Fruit fly (Drosophila melanogaster) whole organism, embryonic: ENCODE data around the gene CG14995.

Source experiments
- CG1024 ChIP-seq: fragments of 200-800 bp; sonication (Bioruptor generic); IDR thresholded peaks from 2 replicates; pipeline ENCODE4 v1.3.6; 2022; ENCODE audit warnings: missing biosample characterization, missing genetic modification characterization
- CG10267 ChIP-seq: fragments of 200-800 bp; sonication (Bioruptor generic); optimal IDR thresholded peaks from 2 replicates; lab custom pipeline; 2018; ENCODE audit warnings: missing biosample characterization, mild to moderate bottlenecking, missing genetic modification characterization, moderate library complexity
- CG11085 ChIP-seq: fragments of 200-800 bp; sonication (Bioruptor generic); IDR thresholded peaks from 2 replicates; pipeline ENCODE4 v1.3.6; 2022; ENCODE audit warnings: missing biosample characterization, missing genetic modification characterization
- CG11456 ChIP-seq: fragments of 200-800 bp; sonication (Bioruptor generic); IDR thresholded peaks from 3 replicates; pipeline ENCODE4 v1.3.6; 2022; ENCODE audit warnings: missing biosample characterization, missing genetic modification characterization
- CG12391 ChIP-seq: fragments of 200-800 bp; sonication (Bioruptor generic); optimal IDR thresholded peaks from 3 replicates; lab custom pipeline; 2018; ENCODE audit warnings: missing biosample characterization, mild to moderate bottlenecking, missing genetic modification characterization, moderate library complexity
- CG13123 ChIP-seq: fragments of 200-800 bp; sonication (Bioruptor generic); optimal IDR thresholded peaks from 2 replicates; lab custom pipeline; 2016; ENCODE audit warnings: missing biosample characterization, missing genetic modification characterization
- CG13424 ChIP-seq: fragments of 200-800 bp; sonication (Bioruptor generic); optimal IDR thresholded peaks from 2 replicates; lab custom pipeline; 2019; ENCODE audit warnings: missing biosample characterization, mild to moderate bottlenecking, missing genetic modification characterization, moderate library complexity
- CG13894 ChIP-seq: fragments of 200-800 bp; sonication (Bioruptor generic); optimal IDR thresholded peaks from 3 replicates; lab custom pipeline; 2018; ENCODE audit warnings: missing biosample characterization, mild to moderate bottlenecking, missing genetic modification characterization, moderate library complexity
- CG14050 ChIP-seq: fragments of 200-800 bp; sonication (Bioruptor generic); IDR thresholded peaks from 3 replicates; pipeline ENCODE4 v1.3.6; 2022; ENCODE audit warnings: missing biosample characterization, missing genetic modification characterization
- CG15011 ChIP-seq: fragments of 200-800 bp; sonication (Bioruptor generic); optimal IDR thresholded peaks from 3 replicates; lab custom pipeline; 2018; ENCODE audit warnings: missing biosample characterization, mild to moderate bottlenecking, missing genetic modification characterization
- CG15073 ChIP-seq: fragments of 200-800 bp; sonication (Bioruptor generic); optimal IDR thresholded peaks from 2 replicates; lab custom pipeline; 2016; ENCODE audit warnings: missing biosample characterization, missing genetic modification characterization
- CG15269 ChIP-seq: fragments of 200-800 bp; sonication (Bioruptor generic); optimal IDR thresholded peaks from 2 replicates; lab custom pipeline; 2018; ENCODE audit warnings: missing biosample characterization, mild to moderate bottlenecking, missing genetic modification characterization, moderate library complexity
- CG1603 ChIP-seq: fragments of 200-800 bp; sonication (Bioruptor generic); optimal IDR thresholded peaks from 2 replicates; lab custom pipeline; 2019; ENCODE audit warnings: missing biosample characterization, mild to moderate bottlenecking, missing genetic modification characterization, moderate library complexity
- CG16863 ChIP-seq: fragments of 200-800 bp; sonication (Bioruptor generic); optimal IDR thresholded peaks from 3 replicates; lab custom pipeline; 2016; ENCODE audit warnings: missing biosample characterization, missing genetic modification characterization
- CG17328 ChIP-seq: fragments of 200-800 bp; sonication (Bioruptor generic); IDR thresholded peaks from 2 replicates; pipeline ENCODE4 v1.3.6; 2022; ENCODE audit warnings: missing biosample characterization, missing genetic modification characterization
- CG17385 ChIP-seq: fragments of 200-800 bp; sonication (Bioruptor generic); optimal IDR thresholded peaks from 3 replicates; lab custom pipeline; 2018; ENCODE audit warnings: missing biosample characterization, mild to moderate bottlenecking, missing genetic modification characterization
- CG2712 ChIP-seq: fragments of 200-800 bp; optimal IDR thresholded peaks from 3 replicates; lab custom pipeline; 2019; ENCODE audit warnings: missing biosample characterization, mild to moderate bottlenecking, missing genetic modification characterization, moderate library complexity
- CG2889 ChIP-seq: fragments of 200-800 bp; sonication (Bioruptor generic); IDR thresholded peaks from 3 replicates; pipeline ENCODE4 v1.3.6; 2022; ENCODE audit warnings: missing biosample characterization, missing genetic modification characterization
- CG31224 ChIP-seq: fragments of 200-800 bp; sonication (Bioruptor generic); IDR thresholded peaks from 2 replicates; pipeline ENCODE4 v1.3.6; 2022; ENCODE audit warnings: missing biosample characterization, missing genetic modification characterization
- CG3163 ChIP-seq: fragments of 200-800 bp; sonication (Bioruptor generic); optimal IDR thresholded peaks from 3 replicates; lab custom pipeline; 2016; ENCODE audit warnings: missing biosample characterization, missing genetic modification characterization
- CG4424 ChIP-seq: fragments of 200-800 bp; sonication (Bioruptor generic); optimal IDR thresholded peaks from 3 replicates; lab custom pipeline; 2016; ENCODE audit warnings: missing biosample characterization, missing genetic modification characterization
- CG5953 ChIP-seq: fragments of 200-800 bp; sonication (Bioruptor generic); IDR thresholded peaks from 2 replicates; pipeline ENCODE4 v1.3.6; 2022; ENCODE audit warnings: missing biosample characterization, missing genetic modification characterization
- CG7271 ChIP-seq: fragments of 200-800 bp; sonication (Bioruptor generic); optimal IDR thresholded peaks from 2 replicates; lab custom pipeline; 2018; ENCODE audit warnings: missing biosample characterization, mild to moderate bottlenecking, missing genetic modification characterization, moderate library complexity
- CG8478 ChIP-seq: fragments of >200 bp; optimal IDR thresholded peaks from 2 replicates; lab custom pipeline; 2018
- CG9215 ChIP-seq: fragments of 200-800 bp; sonication (Bioruptor generic); IDR thresholded peaks from 2 replicates; pipeline ENCODE4 v1.3.6; 2022; ENCODE audit warnings: missing biosample characterization, missing genetic modification characterization
- CG9876 ChIP-seq: fragments of 200-800 bp; sonication (Bioruptor generic); optimal IDR thresholded peaks from 2 replicates; lab custom pipeline; 2016; ENCODE audit warnings: missing biosample characterization, missing genetic modification characterization
- D ChIP-seq, 2 experiments: fragments of 200-800 bp in 1 of 2; fragments of >200 bp in 1 of 2; sonication (Bioruptor generic) in 1 of 2; optimal IDR thresholded peaks; 2 replicates in 1 of 2; 3 replicates in 1 of 2; lab custom pipeline; 2017; ENCODE audit warnings: mild to moderate bottlenecking in 1 of 2, missing biosample characterization in 1 of 2, missing genetic modification characterization in 1 of 2, missing genetic modification reagents in 1 of 2
- Dad ChIP-seq: fragments of 200-800 bp; sonication (Bioruptor generic); optimal IDR thresholded peaks from 3 replicates; lab custom pipeline; 2016; ENCODE audit warnings: missing biosample characterization, missing genetic modification characterization
- Dref ChIP-seq: fragments of 200-800 bp; sonication (Bioruptor generic); IDR thresholded peaks from 2 replicates; pipeline ENCODE4 v1.3.6; 2022; ENCODE audit warnings: missing biosample characterization, missing genetic modification characterization
- E2f1 ChIP-seq: fragments of 200-800 bp; sonication (Bioruptor generic); IDR thresholded peaks from 2 replicates; pipeline ENCODE4 v1.3.6; 2022; ENCODE audit warnings: missing biosample characterization, missing genetic modification characterization
- Elba2 ChIP-seq: fragments of 200-800 bp; sonication (Bioruptor generic); optimal IDR thresholded peaks from 3 replicates; lab custom pipeline; 2016; ENCODE audit warnings: missing biosample characterization, missing genetic modification characterization
- HLH54F ChIP-seq: fragments of 200-800 bp; sonication (Bioruptor generic); optimal IDR thresholded peaks from 3 replicates; lab custom pipeline; 2016; ENCODE audit warnings: missing biosample characterization, missing genetic modification characterization
- Hmr ChIP-seq: fragments of 200-800 bp; sonication (Bioruptor generic); optimal IDR thresholded peaks from 3 replicates; lab custom pipeline; 2017; ENCODE audit warnings: mild to moderate bottlenecking, missing biosample characterization, missing genetic modification reagents, missing genetic modification characterization
- Hr3 ChIP-seq: fragments of 200-800 bp; sonication (Bioruptor generic); optimal IDR thresholded peaks from 3 replicates; lab custom pipeline; 2016; ENCODE audit warnings: missing biosample characterization, missing genetic modification characterization
- MBD-R2 ChIP-seq: fragments of 200-800 bp; sonication (Bioruptor generic); IDR thresholded peaks from 2 replicates; pipeline ENCODE4 v1.3.6; 2022; ENCODE audit warnings: missing biosample characterization, missing genetic modification characterization
- MESR4 ChIP-seq: fragments of 200-800 bp; sonication (Bioruptor generic); optimal IDR thresholded peaks from 2 replicates; lab custom pipeline; 2018; ENCODE audit warnings: missing biosample characterization, mild to moderate bottlenecking, missing genetic modification characterization, moderate library complexity
- Max ChIP-seq: fragments of 200-800 bp; sonication (Bioruptor generic); optimal IDR thresholded peaks from 2 replicates; lab custom pipeline; 2016; ENCODE audit warnings: missing biosample characterization, mild to moderate bottlenecking, missing genetic modification characterization
- NC2α ChIP-seq: fragments of 200-800 bp; sonication (Bioruptor generic); optimal IDR thresholded peaks from 2 replicates; lab custom pipeline; 2016; ENCODE audit warnings: missing biosample characterization, missing genetic modification characterization
- Poxn ChIP-seq: fragments of 200-800 bp; sonication (Bioruptor generic); IDR thresholded peaks from 2 replicates; pipeline ENCODE4 v1.3.6; 2022; ENCODE audit warnings: missing biosample characterization, missing genetic modification characterization
- al ChIP-seq: fragments of 200-800 bp; sonication (Bioruptor generic); IDR thresholded peaks from 2 replicates; pipeline ENCODE4 v1.3.6; 2022; ENCODE audit warnings: missing biosample characterization, missing genetic modification characterization
- dan ChIP-seq: fragments of 200-800 bp; sonication (Bioruptor generic); IDR thresholded peaks from 2 replicates; pipeline ENCODE4 v1.3.6; 2022; ENCODE audit warnings: missing biosample characterization, missing genetic modification characterization
- jigr1 ChIP-seq: fragments of 200-800 bp; sonication (Bioruptor generic); IDR thresholded peaks from 3 replicates; pipeline ENCODE4 v1.3.6; 2022; ENCODE audit warnings: missing biosample characterization, missing genetic modification characterization
- kah ChIP-seq: fragments of 200-800 bp; sonication (Bioruptor generic); optimal IDR thresholded peaks from 2 replicates; lab custom pipeline; 2018; ENCODE audit warnings: missing biosample characterization, mild to moderate bottlenecking, missing genetic modification characterization
- mld ChIP-seq: fragments of 200-800 bp; sonication (Bioruptor generic); IDR thresholded peaks from 3 replicates; pipeline ENCODE4 v1.3.6; 2022; ENCODE audit warnings: missing biosample characterization, missing genetic modification characterization; ENCODE audit not compliant: partially characterized antibody
- odd ChIP-seq: fragments of 200-800 bp; sonication (Bioruptor generic); optimal IDR thresholded peaks from 2 replicates; lab custom pipeline; 2017; ENCODE audit warnings: missing biosample characterization, mild to moderate bottlenecking, missing genetic modification characterization
- onecut ChIP-seq: fragments of 200-800 bp; sonication (Bioruptor generic); IDR thresholded peaks from 2 replicates; pipeline ENCODE4 v1.3.6; 2022; ENCODE audit warnings: missing biosample characterization, missing genetic modification characterization
- pan ChIP-seq, 4 experiments: fragments of >200 bp in 3 of 4; fragments of 200-800 bp in 1 of 4; sonication (Bioruptor generic) in 1 of 4; optimal IDR thresholded peaks in 3 of 4; IDR thresholded peaks in 1 of 4; 2 replicates each; pipeline versions ENCODE4 v1.3.6 to Lab custom; 2017 to 2022; ENCODE audit warnings: missing biosample characterization in 2 of 4, missing genetic modification characterization in 2 of 4, mixed read lengths in 1 of 4
- sc ChIP-seq, 3 experiments: fragments of >200 bp in 2 of 3; fragments of 200-800 bp in 1 of 3; sonication (Bioruptor generic) in 1 of 3; optimal IDR thresholded peaks; 2 replicates in 2 of 3; 3 replicates in 1 of 3; lab custom pipeline; 2017; ENCODE audit warnings: mild to moderate bottlenecking in 1 of 3, missing biosample characterization in 1 of 3, missing genetic modification characterization in 1 of 3, missing genetic modification reagents in 1 of 3
- slbo ChIP-seq: fragments of 200-800 bp; sonication (Bioruptor generic); IDR thresholded peaks from 2 replicates; pipeline ENCODE4 v1.3.6; 2022; ENCODE audit warnings: missing biosample characterization, missing genetic modification characterization
- wdn ChIP-seq: fragments of 200-800 bp; sonication (Bioruptor generic); IDR thresholded peaks from 2 replicates; pipeline ENCODE4 v1.3.6; 2022; ENCODE audit warnings: missing biosample characterization, missing genetic modification characterization
- wek ChIP-seq: fragments of 200-800 bp; sonication (Bioruptor generic); optimal IDR thresholded peaks from 3 replicates; lab custom pipeline; 2018; ENCODE audit warnings: missing biosample characterization, mild to moderate bottlenecking, missing genetic modification characterization, moderate library complexity

The CG14995 gene

dm6 chr3L:4071561-4072049, 31.5 kb downstream of the CG14995 start, which contains the start of gene wit (continued):
- no peak for TF ChIP-seq jigr1 (GFP tag; lab: Robert Waterston, UW)
- no peak for TF ChIP-seq CG13123 (GFP tag; lab: Kevin White, UChicago)
- no peak for TF ChIP-seq MBD-R2
- no peak for TF ChIP-seq CG2889
- TF ChIP-seq CG1603 (tag; lab: Kevin White, UChicago) = no peak
- no peak for TF ChIP-seq MESR4
- peak; percentile 48 for TF ChIP-seq wek (GFP tag; lab: Kevin White, UChicago)
- TF ChIP-seq Poxn = no peak
- no peak for TF ChIP-seq Dad (GFP tag; lab: Kevin White, UChicago)
- peak; percentile 50 for TF ChIP-seq Hmr (GFP tag; lab: Kevin White, UChicago)
- TF ChIP-seq CG1024 (GFP tag; lab: Robert Waterston, UW) = no peak
- no peak for TF ChIP-seq CG12391 (tag; lab: Kevin White, UChicago)
- peak; percentile 87 for TF ChIP-seq CG3163 (GFP tag; lab: Kevin White, UChicago)
- no peak; the same call in 1 of the 2 replicates for TF ChIP-seq CG17328 (GFP tag; lab: Robert Waterston, UW)
- no peak for TF ChIP-seq CG15011
- no peak for TF ChIP-seq CG11085
- no peak for TF ChIP-seq D (optimal IDR thresholded peaks at IDR 0.05; lab: Kevin White, UChicago)
- no peak for TF ChIP-seq D (GFP tag; optimal IDR thresholded peaks at IDR 0.05; lab: Kevin White, UChicago)
- peak; percentile 24 for TF ChIP-seq CG15269 (tag; lab: Kevin White, UChicago)
- no peak for TF ChIP-seq NC2α
- no peak for TF ChIP-seq Elba2
- TF ChIP-seq kah (GFP tag; lab: Kevin White, UChicago) = peak; percentile 67
- no peak for TF ChIP-seq HLH54F (GFP tag; lab: Kevin White, UChicago)
- peak; percentile 73 for TF ChIP-seq CG17385 (GFP tag; lab: Kevin White, UChicago)
- no peak for TF ChIP-seq CG11456 (GFP tag; lab: Robert Waterston, UW)
- no peak for TF ChIP-seq Hr3 (GFP tag; lab: Kevin White, UChicago)
- no peak for TF ChIP-seq CG31224 (GFP tag; lab: Robert Waterston, UW)
- no peak for TF ChIP-seq CG13894 (tag; lab: Kevin White, UChicago)
- no peak for TF ChIP-seq Dref (GFP tag; lab: Robert Waterston, UW)
- no peak for TF ChIP-seq CG9876 (GFP tag; lab: Kevin White, UChicago)
- TF ChIP-seq Max (GFP tag; lab: Kevin White, UChicago) = no peak
- no peak for TF ChIP-seq CG8478
- no peak for TF ChIP-seq E2f1 (GFP tag; lab: Robert Waterston, UW)
- TF ChIP-seq odd (GFP tag; lab: Kevin White, UChicago) = peak; percentile 45
- TF ChIP-seq al (GFP tag; lab: Robert Waterston, UW) = no peak
- TF ChIP-seq slbo = 0 out of 2 replicates have a peak, but pooled peaks have one; percentile 36
- no peak for TF ChIP-seq onecut (GFP tag; lab: Robert Waterston, UW)
- no peak for TF ChIP-seq CG2712 (tag; lab: Kevin White, UChicago)
- no peak for TF ChIP-seq CG4424
- TF ChIP-seq CG9215 (GFP tag; lab: Robert Waterston, UW) = no peak
- no peak for TF ChIP-seq mld (GFP tag; lab: Robert Waterston, UW)
- no peak for TF ChIP-seq dan (GFP tag; lab: Robert Waterston, UW)
- TF ChIP-seq wdn (GFP tag; lab: Robert Waterston, UW) = peak; percentile 14; the same call in 1 of the 2 replicates
- no peak for TF ChIP-seq CG16863 (GFP tag; lab: Kevin White, UChicago)
- TF ChIP-seq CG5953 (GFP tag; lab: Robert Waterston, UW) = no peak
- no peak for TF ChIP-seq pan (optimal IDR thresholded peaks at IDR 0.05; lab: Kevin White, UChicago)
- TF ChIP-seq pan (GFP tag; optimal IDR thresholded peaks at IDR 0.05 in 1 of 2, IDR thresholded peaks at IDR 0.05 in 1 of 2) = peak in 1 of 2 experiments; percentile 30
- no peak for TF ChIP-seq CG10267 (tag; lab: Kevin White, UChicago)
- no peak for TF ChIP-seq CG13424 (tag; lab: Kevin White, UChicago)
- no peak; the same call in 2 of the 3 replicates for TF ChIP-seq CG14050 (GFP tag; lab: Robert Waterston, UW)
- no peak for TF ChIP-seq CG15073 (GFP tag; lab: Kevin White, UChicago)
- TF ChIP-seq CG7271 (tag; lab: Kevin White, UChicago) = no peak
- no peak for TF ChIP-seq sc (optimal IDR thresholded peaks at IDR 0.05; lab: Kevin White, UChicago)
- TF ChIP-seq sc (GFP tag; optimal IDR thresholded peaks at IDR 0.05; lab: Kevin White, UChicago) = no peak
